Fruit fly (Drosophila melanogaster): Measurements from ENCODE around the gene p53.

Gene p53

DNA sequence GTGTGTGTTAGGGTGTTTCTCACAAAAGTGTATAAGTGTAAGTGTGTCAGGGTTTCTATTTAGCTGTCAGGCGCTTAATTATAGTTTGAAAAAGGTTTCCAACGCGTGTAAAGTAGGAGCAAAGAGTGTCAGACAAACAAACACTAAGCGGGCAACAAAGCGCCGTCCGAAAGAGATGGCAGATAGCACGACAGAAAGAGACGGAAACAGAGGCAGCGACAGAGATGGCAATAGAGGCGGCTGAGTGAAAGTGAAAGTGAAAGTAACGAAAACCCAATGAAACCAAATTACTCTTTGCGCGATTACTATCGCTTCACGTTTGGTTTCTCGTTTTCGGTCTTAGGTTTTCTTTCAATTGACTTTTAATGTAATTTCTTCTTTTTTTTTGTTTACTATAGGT is 20.6 kb upstream of the p53 start:
- TF ChIP-seq CG7045 (GFP tag; optimal IDR thresholded peaks at IDR 0.05) = no peak
- no peak for TF ChIP-seq ovo (GFP tag; optimal IDR thresholded peaks at IDR 0.05)
- TF ChIP-seq kay (GFP tag; ENCODE audit: borderline replicate concordance) = no peak
- no peak for TF ChIP-seq bab1 (GFP tag; optimal IDR thresholded peaks at IDR 0.05)
- TF ChIP-seq toe (GFP tag; optimal IDR thresholded peaks at IDR 0.05) = no peak
- no peak for TF ChIP-seq CG14711 (tag; optimal IDR thresholded peaks at IDR 0.05)
- TF ChIP-seq Mnt (GFP tag; optimal IDR thresholded peaks at IDR 0.05) = no peak
- no peak for TF ChIP-seq CG5204 (GFP tag; optimal IDR thresholded peaks at IDR 0.05)
- TF ChIP-seq cic (GFP tag; optimal IDR thresholded peaks at IDR 0.05) = no peak
- no peak for TF ChIP-seq Clk (GFP tag; optimal IDR thresholded peaks at IDR 0.05)
- no peak for TF ChIP-seq CG7101 (tag; optimal IDR thresholded peaks at IDR 0.05)
- no peak for TF ChIP-seq CG1620 (GFP tag; optimal IDR thresholded peaks at IDR 0.05)
- no peak for TF ChIP-seq pad (GFP tag; optimal IDR thresholded peaks at IDR 0.05)
- TF ChIP-seq cnc (optimal IDR thresholded peaks at IDR 0.05) = no peak
- no peak for TF ChIP-seq Crg-1 (GFP tag; optimal IDR thresholded peaks at IDR 0.05)
- TF ChIP-seq CG33017 (tag; optimal IDR thresholded peaks at IDR 0.05) = no peak
- no peak for TF ChIP-seq CG12768 (GFP tag; optimal IDR thresholded peaks at IDR 0.05)
- no peak for TF ChIP-seq Hr96 (GFP tag; optimal IDR thresholded peaks at IDR 0.05)
- no peak for TF ChIP-seq tj (GFP tag; optimal IDR thresholded peaks at IDR 0.05)

DNA sequence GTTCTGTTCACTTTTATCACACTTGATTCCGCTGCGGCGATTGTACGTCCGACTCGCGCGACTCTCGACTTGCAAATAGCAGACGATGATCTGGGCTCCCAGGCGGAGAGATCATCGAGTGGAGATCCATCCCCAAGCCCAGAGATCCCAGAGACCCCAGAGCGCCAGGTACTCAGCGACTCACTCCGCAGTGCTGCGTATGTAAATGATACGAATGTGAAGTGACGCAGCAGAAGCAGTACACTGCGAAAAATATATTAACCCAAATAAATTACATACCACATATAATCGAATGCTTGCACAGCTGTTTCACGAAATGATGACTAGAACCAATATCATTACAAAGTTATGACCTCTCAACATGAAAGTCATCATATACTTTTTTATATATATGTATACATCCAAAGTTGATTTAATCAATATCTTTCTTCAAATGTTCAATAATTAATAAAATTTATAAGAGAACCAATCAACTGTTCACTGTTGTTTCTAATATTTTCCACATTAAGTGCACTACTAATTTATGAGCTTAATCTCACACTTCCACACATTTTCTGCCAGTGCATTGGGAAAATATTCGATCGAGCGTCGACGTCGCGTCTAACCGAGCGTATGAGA is 13.4 kb upstream of the p53 start, which contains the start of gene CG17111:
Gene CG17111, minus strand, starts transcription at position 51 of the 618 bp plus-strand sequence.
- TF ChIP-seq CG11617 (GFP tag; optimal IDR thresholded peaks at IDR 0.05) (peak; percentile 76), CG7045 (GFP tag; optimal IDR thresholded peaks at IDR 0.05) (peak; percentile 76), tj (GFP tag; optimal IDR thresholded peaks at IDR 0.05) (peak; percentile 39), Clk (GFP tag; optimal IDR thresholded peaks at IDR 0.05) (peak; percentile 60), CG1620 (GFP tag; optimal IDR thresholded peaks at IDR 0.05) (no peak), toe (GFP tag; optimal IDR thresholded peaks at IDR 0.05) (peak; percentile 63), cic (GFP tag; optimal IDR thresholded peaks at IDR 0.05) (no peak), ovo (GFP tag; optimal IDR thresholded peaks at IDR 0.05) (no peak), Mnt (GFP tag; optimal IDR thresholded peaks at IDR 0.05) (no peak), kay (GFP tag; ENCODE audit: borderline replicate concordance) (peak; percentile 69), Hr96 (GFP tag; optimal IDR thresholded peaks at IDR 0.05) (peak; percentile 25), Crg-1 (GFP tag; optimal IDR thresholded peaks at IDR 0.05) (no peak), CG7101 (tag; optimal IDR thresholded peaks at IDR 0.05) (peak; percentile 54), CG33017 (tag; optimal IDR thresholded peaks at IDR 0.05) (peak; percentile 59), bab1 (GFP tag; optimal IDR thresholded peaks at IDR 0.05) (no peak), CG12768 (GFP tag; optimal IDR thresholded peaks at IDR 0.05) (peak; percentile 71), cnc (optimal IDR thresholded peaks at IDR 0.05) (peak in 1 of 2 experiments; percentile 77), CG14711 (tag; optimal IDR thresholded peaks at IDR 0.05) (peak; percentile 3), pad (GFP tag; optimal IDR thresholded peaks at IDR 0.05) (peak; percentile 30), CG5204 (GFP tag; optimal IDR thresholded peaks at IDR 0.05) (peak; percentile 74)

DNA sequence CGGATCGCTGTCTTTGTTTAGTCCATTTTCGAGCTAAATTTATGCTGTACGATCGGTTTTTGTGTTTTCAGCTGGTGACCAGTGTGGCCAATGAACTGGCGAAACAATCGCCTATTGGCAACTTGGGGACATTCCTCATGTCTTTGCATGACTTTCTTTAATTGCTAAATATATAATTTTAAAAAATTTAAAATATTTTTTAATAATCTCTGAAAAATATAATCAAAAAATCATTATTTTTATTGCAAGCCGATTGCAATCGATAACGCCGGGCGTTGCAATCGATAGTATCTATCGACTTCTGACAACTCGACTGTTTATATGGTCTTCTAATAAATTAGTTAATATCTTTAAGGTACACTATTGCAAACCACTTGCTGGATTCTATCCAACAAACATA is 7.3 kb upstream of the p53 start, which contains the start of the genes sav and Ublcp1:
Gene sav, minus strand, starts transcription at position 96 of the 400 bp plus-strand sequence.
Gene Ublcp1, plus strand, starts transcription at position 285 of the 400 bp plus-strand sequence.
- peak; percentile 10 for TF ChIP-seq CG33017 (tag; optimal IDR thresholded peaks at IDR 0.05)
- TF ChIP-seq CG11617 (GFP tag; optimal IDR thresholded peaks at IDR 0.05) = peak; percentile 9
- TF ChIP-seq CG14711 (tag; optimal IDR thresholded peaks at IDR 0.05) = peak; percentile 58
- no peak for TF ChIP-seq pad (GFP tag; optimal IDR thresholded peaks at IDR 0.05)
- peak; percentile 0 for TF ChIP-seq Crg-1 (GFP tag; optimal IDR thresholded peaks at IDR 0.05)
- no peak for TF ChIP-seq CG12768 (GFP tag; optimal IDR thresholded peaks at IDR 0.05)
- peak; percentile 4 for TF ChIP-seq CG7101 (tag; optimal IDR thresholded peaks at IDR 0.05)
- peak; percentile 43 for TF ChIP-seq tj (GFP tag; optimal IDR thresholded peaks at IDR 0.05)
- no peak for TF ChIP-seq cic (GFP tag; optimal IDR thresholded peaks at IDR 0.05)

DNA sequence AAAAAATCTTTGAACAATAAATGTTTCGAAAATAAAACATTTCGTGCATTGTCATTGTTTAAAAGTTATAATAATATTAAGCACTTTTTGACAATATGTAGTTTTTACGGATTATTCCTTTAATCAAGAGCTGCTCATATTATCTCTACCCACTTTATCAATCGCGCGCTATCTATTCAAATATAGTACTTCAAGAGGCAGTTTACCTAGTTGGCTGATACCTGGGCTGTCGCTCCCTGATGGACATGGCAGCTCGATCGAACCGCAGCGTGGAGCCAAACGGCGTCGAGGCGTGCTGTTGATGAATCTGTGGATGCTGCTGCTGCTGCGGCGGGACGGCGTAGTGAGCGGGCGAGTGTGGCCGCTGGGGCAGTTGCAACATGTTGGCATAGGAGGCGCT is 6.3 kb upstream of the p53 start:
- no peak for TF ChIP-seq CG12768 (GFP tag; optimal IDR thresholded peaks at IDR 0.05)

DNA sequence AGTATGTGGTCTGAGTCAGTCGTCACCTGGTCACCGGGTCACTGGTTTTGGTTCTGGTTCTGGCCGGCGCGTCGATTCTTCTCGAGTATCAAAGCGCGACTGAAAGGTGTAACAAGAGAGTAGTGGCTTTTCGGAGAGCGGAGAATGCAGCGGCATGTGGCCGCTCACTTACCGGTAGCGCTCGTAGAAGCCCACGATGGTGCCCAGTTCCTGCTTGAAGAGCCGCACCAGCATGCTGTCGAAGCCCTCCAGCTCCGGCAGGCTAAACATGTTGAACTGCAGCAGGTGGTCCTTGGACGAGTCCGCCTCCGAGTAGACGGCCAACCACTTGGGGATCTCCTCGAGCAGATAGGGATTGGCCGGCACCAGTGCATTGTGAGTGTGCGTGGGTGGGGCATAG is 5.0 kb upstream of the p53 start, which contains the start of gene Ctns:
Gene Ctns, minus strand, starts transcription at position 101 of the 400 bp plus-strand sequence.
- TF ChIP-seq CG7101 (tag; optimal IDR thresholded peaks at IDR 0.05) (no peak), CG11617 (GFP tag; optimal IDR thresholded peaks at IDR 0.05) (no peak), pad (GFP tag; optimal IDR thresholded peaks at IDR 0.05) (no peak), ovo (GFP tag; optimal IDR thresholded peaks at IDR 0.05) (no peak), Crg-1 (GFP tag; optimal IDR thresholded peaks at IDR 0.05) (no peak), bab1 (GFP tag; optimal IDR thresholded peaks at IDR 0.05) (no peak), Mnt (GFP tag; optimal IDR thresholded peaks at IDR 0.05) (no peak), CG14711 (tag; optimal IDR thresholded peaks at IDR 0.05) (no peak), Clk (GFP tag; optimal IDR thresholded peaks at IDR 0.05) (no peak), CG7045 (GFP tag; optimal IDR thresholded peaks at IDR 0.05) (no peak), cnc (optimal IDR thresholded peaks at IDR 0.05) (no peak), CG5204 (GFP tag; optimal IDR thresholded peaks at IDR 0.05) (no peak), kay (GFP tag; ENCODE audit: borderline replicate concordance) (no peak), Hr96 (GFP tag; optimal IDR thresholded peaks at IDR 0.05) (no peak), toe (GFP tag; optimal IDR thresholded peaks at IDR 0.05) (no peak), cic (GFP tag; optimal IDR thresholded peaks at IDR 0.05) (no peak), tj (GFP tag; optimal IDR thresholded peaks at IDR 0.05) (no peak)

DNA sequence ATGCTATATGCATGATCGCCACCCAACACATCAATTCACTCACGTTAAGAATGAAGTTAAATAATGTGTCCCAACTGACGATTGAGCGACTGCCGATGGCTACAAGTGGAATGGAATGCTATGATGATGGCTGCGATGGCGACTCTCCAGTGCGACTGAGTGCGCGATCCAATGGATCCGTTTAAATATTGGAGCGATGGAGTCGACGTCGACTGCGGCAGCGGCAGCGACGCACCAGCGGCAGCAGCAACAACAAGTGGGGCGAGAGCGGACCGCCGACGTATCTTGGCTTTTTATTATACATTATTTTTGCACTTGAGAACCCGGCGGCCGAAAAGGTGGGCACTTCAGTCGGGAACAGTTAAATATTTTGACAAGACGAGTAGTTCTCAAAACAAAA is 3.5 kb upstream of the p53 start:
- TF ChIP-seq cic (GFP tag; optimal IDR thresholded peaks at IDR 0.05) = no peak
- peak; percentile 2 for TF ChIP-seq bab1 (GFP tag; optimal IDR thresholded peaks at IDR 0.05)

Data from whole organism, adult.